Fruit fly (Drosophila melanogaster) whole organism, embryonic: ENCODE data around the gene Ugt301D1.
A peak's percentile ranks its signal among the peaks of the same experiment; 100 is the strongest.

Experiments used
- Aef1 ChIP-seq: fragments of 200-800 bp; sonication (Bioruptor generic); IDR thresholded peaks from 3 replicates; pipeline ENCODE4 v1.3.6; 2022; ENCODE audit warnings: missing biosample characterization, missing genetic modification characterization
- Asciz ChIP-seq: fragments of 200-800 bp; sonication (Bioruptor generic); optimal IDR thresholded peaks from 2 replicates; lab custom pipeline; 2017; ENCODE audit warnings: missing biosample characterization, mild to moderate bottlenecking, missing genetic modification characterization, missing genetic modification reagents
- Atf-2 ChIP-seq: fragments of 200-800 bp; sonication (Bioruptor generic); optimal IDR thresholded peaks from 2 replicates; lab custom pipeline; 2016; ENCODE audit warnings: missing biosample characterization, missing genetic modification characterization
- Atf3 ChIP-seq: fragments of 200-800 bp; sonication (Bioruptor generic); optimal IDR thresholded peaks from 3 replicates; lab custom pipeline; 2016; ENCODE audit warnings: missing biosample characterization, missing genetic modification characterization
- Atf6 ChIP-seq: fragments of 200-800 bp; sonication (Bioruptor generic); IDR thresholded peaks from 2 replicates; pipeline ENCODE4 v1.3.6; 2022; ENCODE audit warnings: missing biosample characterization, missing genetic modification characterization
- CG11398 ChIP-seq: fragments of 200-800 bp; sonication (Bioruptor generic); optimal IDR thresholded peaks from 2 replicates; lab custom pipeline; 2016; ENCODE audit warnings: missing biosample characterization, missing genetic modification characterization
- CG14441 ChIP-seq: fragments of 200-800 bp; sonication (Bioruptor generic); IDR thresholded peaks from 2 replicates; pipeline ENCODE4 v1.3.6; 2022; ENCODE audit warnings: missing biosample characterization, missing genetic modification characterization
- CG15011 ChIP-seq: fragments of 200-800 bp; sonication (Bioruptor generic); optimal IDR thresholded peaks from 3 replicates; lab custom pipeline; 2018; ENCODE audit warnings: missing biosample characterization, mild to moderate bottlenecking, missing genetic modification characterization
- CG15073 ChIP-seq: fragments of 200-800 bp; sonication (Bioruptor generic); optimal IDR thresholded peaks from 2 replicates; lab custom pipeline; 2016; ENCODE audit warnings: missing biosample characterization, missing genetic modification characterization
- CG15514 ChIP-seq: fragments of 200-800 bp; sonication (Bioruptor generic); optimal IDR thresholded peaks from 3 replicates; lab custom pipeline; 2017; ENCODE audit warnings: missing biosample characterization, missing genetic modification characterization, mild to moderate bottlenecking, moderate library complexity, missing genetic modification reagents
- CG15696 ChIP-seq: fragments of 200-800 bp; sonication (Bioruptor generic); optimal IDR thresholded peaks from 2 replicates; lab custom pipeline; 2019; ENCODE audit warnings: missing biosample characterization, mild to moderate bottlenecking, missing genetic modification characterization, moderate library complexity
- CG16779 ChIP-seq: fragments of 200-800 bp; sonication (Bioruptor generic); IDR thresholded peaks from 2 replicates; pipeline ENCODE4 v1.3.6; 2022; ENCODE audit warnings: missing biosample characterization, missing genetic modification characterization
- CG17568 ChIP-seq: fragments of 200-800 bp; sonication (Bioruptor generic); optimal IDR thresholded peaks from 2 replicates; lab custom pipeline; 2018; ENCODE audit warnings: missing biosample characterization, mild to moderate bottlenecking, missing genetic modification characterization, moderate library complexity
- CG18599 ChIP-seq: fragments of 200-800 bp; sonication (Bioruptor generic); optimal IDR thresholded peaks from 3 replicates; lab custom pipeline; 2017; ENCODE audit warnings: missing biosample characterization, missing genetic modification characterization, mild to moderate bottlenecking, moderate library complexity, missing genetic modification reagents
- CG18619 ChIP-seq: fragments of 200-800 bp; sonication (Bioruptor generic); optimal IDR thresholded peaks from 3 replicates; lab custom pipeline; 2017; ENCODE audit warnings: missing biosample characterization, mild to moderate bottlenecking, missing genetic modification characterization
- CG2678 ChIP-seq: fragments of 200-800 bp; sonication (Bioruptor generic); optimal IDR thresholded peaks from 3 replicates; lab custom pipeline; 2019; ENCODE audit warnings: missing biosample characterization, mild to moderate bottlenecking, missing genetic modification characterization, moderate library complexity
- CG3281 ChIP-seq: fragments of 200-800 bp; sonication (Bioruptor generic); optimal IDR thresholded peaks from 3 replicates; lab custom pipeline; 2017; ENCODE audit warnings: missing biosample characterization, mild to moderate bottlenecking, missing genetic modification characterization
- CG3407 ChIP-seq: fragments of 200-800 bp; sonication (Bioruptor generic); optimal IDR thresholded peaks from 2 replicates; lab custom pipeline; 2018; ENCODE audit warnings: missing biosample characterization, mild to moderate bottlenecking, missing genetic modification characterization
- CG6175 ChIP-seq: fragments of 200-800 bp; sonication (Bioruptor generic); IDR thresholded peaks from 3 replicates; pipeline ENCODE4 v1.3.6; 2022; ENCODE audit warnings: missing biosample characterization, missing genetic modification characterization
- CG6683 ChIP-seq: fragments of 200-800 bp; sonication (Bioruptor generic); optimal IDR thresholded peaks from 2 replicates; lab custom pipeline; 2017; ENCODE audit warnings: missing biosample characterization, mild to moderate bottlenecking, missing genetic modification characterization, missing genetic modification reagents
- CG7556 ChIP-seq: fragments of 200-800 bp; sonication (Bioruptor generic); optimal IDR thresholded peaks from 2 replicates; lab custom pipeline; 2017; ENCODE audit warnings: missing biosample characterization, mild to moderate bottlenecking, missing genetic modification characterization
- CG7839 ChIP-seq: fragments of 200-800 bp; sonication (Bioruptor generic); optimal IDR thresholded peaks from 3 replicates; lab custom pipeline; 2018; ENCODE audit warnings: missing biosample characterization, mild to moderate bottlenecking, missing genetic modification characterization, moderate library complexity
- Dref ChIP-seq: fragments of 200-800 bp; sonication (Bioruptor generic); IDR thresholded peaks from 2 replicates; pipeline ENCODE4 v1.3.6; 2022; ENCODE audit warnings: missing biosample characterization, missing genetic modification characterization
- Fer3 ChIP-seq: fragments of 200-800 bp; sonication (Bioruptor generic); optimal IDR thresholded peaks from 2 replicates; lab custom pipeline; 2018; ENCODE audit warnings: missing biosample characterization, mild to moderate bottlenecking, missing genetic modification characterization, moderate library complexity
- Hmr ChIP-seq: fragments of 200-800 bp; sonication (Bioruptor generic); optimal IDR thresholded peaks from 3 replicates; lab custom pipeline; 2017; ENCODE audit warnings: mild to moderate bottlenecking, missing biosample characterization, missing genetic modification reagents, missing genetic modification characterization
- MBD-R2 ChIP-seq: fragments of 200-800 bp; sonication (Bioruptor generic); IDR thresholded peaks from 2 replicates; pipeline ENCODE4 v1.3.6; 2022; ENCODE audit warnings: missing biosample characterization, missing genetic modification characterization
- Meics ChIP-seq: fragments of 200-800 bp; sonication (Bioruptor generic); optimal IDR thresholded peaks from 2 replicates; lab custom pipeline; 2017; ENCODE audit warnings: missing biosample characterization, mild to moderate bottlenecking, missing genetic modification characterization
- PHDP ChIP-seq: fragments of 200-800 bp; sonication (Bioruptor generic); optimal IDR thresholded peaks from 3 replicates; lab custom pipeline; 2018; ENCODE audit warnings: missing biosample characterization, mild to moderate bottlenecking, missing genetic modification characterization, moderate library complexity
- Rfx ChIP-seq: fragments of 200-800 bp; sonication (Bioruptor generic); IDR thresholded peaks from 2 replicates; pipeline ENCODE4 v1.3.6; 2022; ENCODE audit warnings: missing biosample characterization, missing genetic modification characterization
- TFAM ChIP-seq: fragments of 200-800 bp; sonication (Bioruptor generic); optimal IDR thresholded peaks from 2 replicates; lab custom pipeline; 2017; ENCODE audit warnings: missing biosample characterization, missing genetic modification characterization, inconsistent platforms
- amos ChIP-seq: fragments of 200-800 bp; sonication (Bioruptor generic); IDR thresholded peaks from 2 replicates; pipeline ENCODE4 v1.3.6; 2022; ENCODE audit warnings: missing biosample characterization, missing genetic modification characterization; ENCODE audit not compliant: partially characterized antibody
- ash1 ChIP-seq: fragments of 200-800 bp; sonication (Bioruptor generic); optimal IDR thresholded peaks from 2 replicates; lab custom pipeline; 2018; ENCODE audit warnings: missing biosample characterization, mild to moderate bottlenecking, missing genetic modification characterization
- caup ChIP-seq: fragments of 200-800 bp; sonication (Bioruptor generic); optimal IDR thresholded peaks from 3 replicates; lab custom pipeline; 2017; ENCODE audit warnings: missing biosample characterization, mild to moderate bottlenecking, missing genetic modification characterization, moderate library complexity; ENCODE audit not compliant: severe bottlenecking
- disco-r ChIP-seq: fragments of 200-800 bp; sonication (Bioruptor generic); optimal IDR thresholded peaks from 2 replicates; lab custom pipeline; 2016; ENCODE audit warnings: missing biosample characterization, missing genetic modification characterization
- dmrt99B ChIP-seq: fragments of 200-800 bp; sonication (Bioruptor generic); optimal IDR thresholded peaks from 2 replicates; lab custom pipeline; 2018; ENCODE audit warnings: missing biosample characterization, mild to moderate bottlenecking, missing genetic modification characterization, moderate library complexity
- eve ChIP-seq, 2 experiments: fragments of >200 bp; optimal IDR thresholded peaks; 2 replicates each; lab custom pipeline; 2017; ENCODE audit warnings: missing biosample characterization in 2 of 2, missing genetic modification characterization in 2 of 2
- fd3F ChIP-seq: fragments of 200-800 bp; sonication (Bioruptor generic); optimal IDR thresholded peaks from 2 replicates; lab custom pipeline; 2018; ENCODE audit warnings: missing biosample characterization, mild to moderate bottlenecking, missing genetic modification characterization, moderate library complexity
- gem ChIP-seq: fragments of 200-800 bp; sonication (Bioruptor generic); optimal IDR thresholded peaks from 2 replicates; lab custom pipeline; 2019; ENCODE audit warnings: missing biosample characterization, mild to moderate bottlenecking, missing genetic modification characterization, moderate library complexity
- lab ChIP-seq: fragments of 200-800 bp; sonication (Bioruptor generic); optimal IDR thresholded peaks from 3 replicates; lab custom pipeline; 2017; ENCODE audit warnings: missing biosample characterization, missing genetic modification characterization, mild to moderate bottlenecking, moderate library complexity, missing genetic modification reagents
- p53 ChIP-seq: fragments of 200-800 bp; sonication (Bioruptor generic); optimal IDR thresholded peaks from 2 replicates; lab custom pipeline; 2016; ENCODE audit warnings: missing biosample characterization, missing genetic modification characterization
- pan ChIP-seq, 4 experiments: fragments of >200 bp in 3 of 4; fragments of 200-800 bp in 1 of 4; sonication (Bioruptor generic) in 1 of 4; optimal IDR thresholded peaks in 3 of 4; IDR thresholded peaks in 1 of 4; 2 replicates each; pipeline versions ENCODE4 v1.3.6 to Lab custom; 2017 to 2022; ENCODE audit warnings: missing biosample characterization in 2 of 4, missing genetic modification characterization in 2 of 4, mixed read lengths in 1 of 4
- phol ChIP-seq: fragments of 200-800 bp; sonication (Bioruptor generic); optimal IDR thresholded peaks from 3 replicates; lab custom pipeline; 2018; ENCODE audit warnings: missing biosample characterization, mild to moderate bottlenecking, missing genetic modification characterization, moderate library complexity
- sens ChIP-seq: fragments of 200-800 bp; sonication (Bioruptor generic); peaks from one replicate; lab custom pipeline; 2016; ENCODE audit warnings: missing biosample characterization, missing genetic modification characterization
- slou ChIP-seq: fragments of 200-800 bp; sonication (Bioruptor generic); optimal IDR thresholded peaks from 3 replicates; lab custom pipeline; 2016; ENCODE audit warnings: missing biosample characterization, missing genetic modification characterization
- sqz ChIP-seq: fragments of 200-800 bp; sonication (Bioruptor generic); optimal IDR thresholded peaks from 3 replicates; lab custom pipeline; 2018; ENCODE audit warnings: missing biosample characterization, mild to moderate bottlenecking, missing genetic modification characterization
- tup ChIP-seq: fragments of 200-800 bp; sonication (Bioruptor generic); optimal IDR thresholded peaks from 2 replicates; lab custom pipeline; 2016; ENCODE audit warnings: missing biosample characterization, mild to moderate bottlenecking, missing genetic modification characterization, moderate library complexity
- unpg ChIP-seq: fragments of 200-800 bp; sonication (Bioruptor generic); optimal IDR thresholded peaks from 3 replicates; lab custom pipeline; 2018; ENCODE audit warnings: missing biosample characterization, mild to moderate bottlenecking, missing genetic modification characterization, moderate library complexity

Ugt301D1 gene

dm6 chr2L:18480326-18481028 is 28.9 kb upstream of the Ugt301D1 start (continued):
- TF ChIP-seq pan (optimal IDR thresholded peaks at IDR 0.05; lab: Kevin White, UChicago) (no peak), pan (GFP tag; optimal IDR thresholded peaks at IDR 0.05 in 1 of 2, IDR thresholded peaks at IDR 0.05 in 1 of 2) (no peak), sqz (no peak), p53 (GFP tag; lab: Kevin White, UChicago) (no peak), CG15073 (GFP tag; lab: Kevin White, UChicago) (no peak), Aef1 (no peak), phol (no peak)

- no peak for TF ChIP-seq CG6175
- TF ChIP-seq sens (GFP tag; lab: Kevin White, UChicago) = peak; percentile 43
- no peak for TF ChIP-seq disco-r
- no peak for TF ChIP-seq CG3407 (GFP tag; lab: Kevin White, UChicago)
- TF ChIP-seq Fer3 (tag; lab: Kevin White, UChicago) = peak; percentile 35
- TF ChIP-seq fd3F (GFP tag; lab: Kevin White, UChicago) = peak; percentile 60
- no peak for TF ChIP-seq ash1 (GFP tag; lab: Kevin White, UChicago)
- peak; percentile 9 for TF ChIP-seq CG6683 (GFP tag; lab: Kevin White, UChicago)
- no peak for TF ChIP-seq CG15696 (tag; lab: Kevin White, UChicago)
- peak; percentile 43 for TF ChIP-seq unpg (GFP tag; lab: Kevin White, UChicago)
- peak; percentile 33; the same call in 1 of the 2 replicates for TF ChIP-seq Rfx (GFP tag; lab: Robert Waterston, UW)
- TF ChIP-seq CG3281 (GFP tag; lab: Kevin White, UChicago) = peak; percentile 18
- TF ChIP-seq CG15514 (GFP tag; lab: Kevin White, UChicago) = peak; percentile 26
- peak; percentile 57 for TF ChIP-seq PHDP (tag; lab: Kevin White, UChicago)
- TF ChIP-seq Atf-2 (GFP tag; lab: Kevin White, UChicago) = no peak
- no peak for TF ChIP-seq dmrt99B
- TF ChIP-seq CG17568 (GFP tag; lab: Kevin White, UChicago) = peak; percentile 0
- no peak for TF ChIP-seq tup (GFP tag; lab: Kevin White, UChicago)
- TF ChIP-seq Meics (GFP tag; lab: Kevin White, UChicago) = peak; percentile 19
- TF ChIP-seq Dref (GFP tag; lab: Robert Waterston, UW) = no peak
- TF ChIP-seq CG18619 (GFP tag; lab: Kevin White, UChicago) = no peak
- TF ChIP-seq Asciz (GFP tag; lab: Kevin White, UChicago) = no peak
- peak; percentile 60 for TF ChIP-seq Hmr
- TF ChIP-seq amos (GFP tag; lab: Robert Waterston, UW) = no peak
- peak in 1 of 2 experiments; percentile 55 for TF ChIP-seq eve (GFP tag; optimal IDR thresholded peaks at IDR 0.05; lab: Kevin White, UChicago)
- peak; percentile 20 for TF ChIP-seq caup (GFP tag; lab: Kevin White, UChicago)
- no peak for TF ChIP-seq MBD-R2 (GFP tag; lab: Robert Waterston, UW)
- peak; percentile 36 for TF ChIP-seq gem (tag; lab: Kevin White, UChicago)
- TF ChIP-seq CG2678 (tag; lab: Kevin White, UChicago) = peak; percentile 49
- TF ChIP-seq CG7839 = peak; percentile 23
- TF ChIP-seq CG18599 (GFP tag; lab: Kevin White, UChicago) = peak; percentile 38
- TF ChIP-seq CG15011 (GFP tag; lab: Kevin White, UChicago) = no peak
- no peak for TF ChIP-seq Atf3 (GFP tag; lab: Kevin White, UChicago)
- no peak for TF ChIP-seq TFAM (GFP tag; lab: Kevin White, UChicago)
- no peak for TF ChIP-seq slou
- TF ChIP-seq CG11398 = no peak
- TF ChIP-seq lab (GFP tag; lab: Kevin White, UChicago) = peak; percentile 48
- TF ChIP-seq CG7556 (GFP tag; lab: Kevin White, UChicago) = peak; percentile 18
- TF ChIP-seq CG16779 (GFP tag; lab: Robert Waterston, UW) = no peak
- peak; percentile 44; the same call in 1 of the 2 replicates for TF ChIP-seq Atf6 (GFP tag; lab: Robert Waterston, UW)
- TF ChIP-seq CG14441 (GFP tag; lab: Robert Waterston, UW) = no peak
These were observed 28.3 kb upstream of the Ugt301D1 start for dm6 chr2L:18481064-18481463.
